Fruit fly (Drosophila melanogaster) whole organism, embryonic: ENCODE measurements around the gene CG33181.

Source experiments
- Adf1 ChIP-seq: fragments of 200-800 bp; sonication (Bioruptor generic); IDR thresholded peaks from 2 replicates; pipeline ENCODE4 v1.3.6; 2022; ENCODE audit warnings: missing biosample characterization, missing genetic modification characterization
- CG11085 ChIP-seq: fragments of 200-800 bp; sonication (Bioruptor generic); IDR thresholded peaks from 2 replicates; pipeline ENCODE4 v1.3.6; 2022; ENCODE audit warnings: missing biosample characterization, missing genetic modification characterization
- CG1602 ChIP-seq: fragments of 200-800 bp; sonication (Bioruptor generic); optimal IDR thresholded peaks from 3 replicates; lab custom pipeline; 2016; ENCODE audit warnings: missing biosample characterization, missing genetic modification characterization
- CG16815 ChIP-seq: fragments of 200-800 bp; sonication (Bioruptor generic); optimal IDR thresholded peaks from 3 replicates; lab custom pipeline; 2017; ENCODE audit warnings: missing biosample characterization, mild to moderate bottlenecking, missing genetic modification characterization
- CG6689 ChIP-seq: fragments of 200-800 bp; sonication (Bioruptor generic); IDR thresholded peaks from 2 replicates; pipeline ENCODE4 v1.3.6; 2022; ENCODE audit warnings: missing biosample characterization, missing genetic modification characterization
- CG7928 ChIP-seq: fragments of 200-800 bp; sonication (Bioruptor generic); optimal IDR thresholded peaks from 2 replicates; lab custom pipeline; 2017; ENCODE audit warnings: missing biosample characterization, mild to moderate bottlenecking, missing genetic modification characterization
- HLH4C ChIP-seq: fragments of 200-800 bp; sonication (Bioruptor generic); IDR thresholded peaks from 3 replicates; pipeline ENCODE4 v1.3.6; 2022; ENCODE audit warnings: missing biosample characterization, missing genetic modification characterization; ENCODE audit not compliant: partially characterized antibody
- en ChIP-seq: fragments of 200-800 bp; sonication (Bioruptor generic); optimal IDR thresholded peaks from 2 replicates; lab custom pipeline; 2016; ENCODE audit warnings: missing biosample characterization, missing genetic modification characterization
- exex ChIP-seq: fragments of 200-800 bp; sonication (Bioruptor generic); optimal IDR thresholded peaks from 4 replicates; lab custom pipeline; 2018; ENCODE audit warnings: missing biosample characterization, mild to moderate bottlenecking, missing genetic modification characterization, moderate library complexity
- fd3F ChIP-seq: fragments of 200-800 bp; sonication (Bioruptor generic); optimal IDR thresholded peaks from 2 replicates; lab custom pipeline; 2018; ENCODE audit warnings: missing biosample characterization, mild to moderate bottlenecking, missing genetic modification characterization, moderate library complexity
- jumu ChIP-seq: fragments of 200-800 bp; sonication (Bioruptor generic); optimal IDR thresholded peaks from 3 replicates; lab custom pipeline; 2016; ENCODE audit warnings: missing biosample characterization, missing genetic modification characterization
- org-1 ChIP-seq: fragments of 200-800 bp; sonication (Bioruptor generic); optimal IDR thresholded peaks from 2 replicates; lab custom pipeline; 2017; ENCODE audit warnings: missing biosample characterization, missing genetic modification characterization
- tll ChIP-seq, 2 experiments: fragments of 200-800 bp in 1 of 2; fragments of >200 bp in 1 of 2; sonication (Bioruptor generic) in 1 of 2; optimal IDR thresholded peaks; 2 replicates each; lab custom pipeline; 2017 to 2019; ENCODE audit warnings: missing biosample characterization in 2 of 2, missing genetic modification characterization in 2 of 2, mild to moderate bottlenecking in 1 of 2, moderate library complexity in 1 of 2
- wdn ChIP-seq: fragments of 200-800 bp; sonication (Bioruptor generic); IDR thresholded peaks from 2 replicates; pipeline ENCODE4 v1.3.6; 2022; ENCODE audit warnings: missing biosample characterization, missing genetic modification characterization

dm6 chrX:8510731-8511130, 21.6 kb downstream of the CG33181 start:
- peak in 1 of 2 experiments; percentile 38 for TF ChIP-seq tll (GFP tag; optimal IDR thresholded peaks at IDR 0.05; lab: Kevin White, UChicago)
- TF ChIP-seq CG7928 (GFP tag; lab: Kevin White, UChicago): no peak
- TF ChIP-seq CG11085 (GFP tag; lab: Robert Waterston, UW): no peak
- TF ChIP-seq HLH4C: no peak
- TF ChIP-seq jumu: no peak
- no peak for TF ChIP-seq en (GFP tag; lab: Kevin White, UChicago)
- no peak for TF ChIP-seq CG16815 (GFP tag; lab: Kevin White, UChicago)
- no peak for TF ChIP-seq fd3F (GFP tag; lab: Kevin White, UChicago)
- no peak for TF ChIP-seq Adf1 (GFP tag; lab: Robert Waterston, UW)
- no peak for TF ChIP-seq CG1602 (GFP tag; lab: Kevin White, UChicago)
- no peak for TF ChIP-seq org-1 (GFP tag; lab: Kevin White, UChicago)
- TF ChIP-seq exex (tag; lab: Kevin White, UChicago): no peak
- TF ChIP-seq CG6689 (GFP tag; lab: Robert Waterston, UW): no peak
- TF ChIP-seq wdn: no peak
